Fruit fly (Drosophila melanogaster) whole organism, embryonic: ENCODE data around the gene BtbVII.
A peak's percentile ranks its signal among the peaks of the same experiment; 100 is the strongest.

Source experiments
- Ada2b ChIP-seq: fragments of 200-800 bp; sonication (Bioruptor generic); IDR thresholded peaks from 2 replicates; pipeline ENCODE4 v1.3.6; 2022; ENCODE audit warnings: missing biosample characterization, missing genetic modification characterization
- Awh ChIP-seq: fragments of 200-800 bp; sonication (Bioruptor generic); IDR thresholded peaks from 2 replicates; pipeline ENCODE4, ENCODE4 v1.3.6; 2022; ENCODE audit warnings: missing biosample characterization, missing genetic modification characterization
- Blimp-1 ChIP-seq: fragments of 200-800 bp; sonication (Bioruptor generic); optimal IDR thresholded peaks from 3 replicates; lab custom pipeline; 2018; ENCODE audit warnings: missing biosample characterization, missing genetic modification characterization, mild to moderate bottlenecking, moderate library complexity, missing genetic modification reagents
- CG10543 ChIP-seq: fragments of 200-800 bp; sonication (Bioruptor generic); optimal IDR thresholded peaks from 3 replicates; lab custom pipeline; 2017; ENCODE audit warnings: missing biosample characterization, mild to moderate bottlenecking, missing genetic modification characterization, moderate library complexity
- CG11093 ChIP-seq: fragments of 200-800 bp; sonication (Bioruptor generic); IDR thresholded peaks from 3 replicates; pipeline ENCODE4 v1.3.6; 2022; ENCODE audit warnings: missing biosample characterization, missing genetic modification characterization
- CG11560 ChIP-seq: fragments of 200-800 bp; sonication (Bioruptor generic); IDR thresholded peaks from 3 replicates; pipeline ENCODE4 v1.3.6; 2022; ENCODE audit warnings: missing biosample characterization, missing genetic modification characterization
- CG12744 ChIP-seq: fragments of 200-800 bp; sonication (Bioruptor generic); optimal IDR thresholded peaks from 2 replicates; lab custom pipeline; 2016; ENCODE audit warnings: missing biosample characterization, missing genetic modification characterization
- CG13296 ChIP-seq: fragments of 200-800 bp; sonication (Bioruptor generic); optimal IDR thresholded peaks from 3 replicates; lab custom pipeline; 2018; ENCODE audit warnings: missing biosample characterization, mild to moderate bottlenecking, missing genetic modification characterization
- CG13424 ChIP-seq: fragments of 200-800 bp; sonication (Bioruptor generic); optimal IDR thresholded peaks from 2 replicates; lab custom pipeline; 2019; ENCODE audit warnings: missing biosample characterization, mild to moderate bottlenecking, missing genetic modification characterization, moderate library complexity
- CG1603 ChIP-seq: fragments of 200-800 bp; sonication (Bioruptor generic); optimal IDR thresholded peaks from 2 replicates; lab custom pipeline; 2019; ENCODE audit warnings: missing biosample characterization, mild to moderate bottlenecking, missing genetic modification characterization, moderate library complexity
- CG2120 ChIP-seq: fragments of 200-800 bp; sonication (Bioruptor generic); optimal IDR thresholded peaks from 3 replicates; lab custom pipeline; 2016; ENCODE audit warnings: missing biosample characterization, missing genetic modification characterization
- CG31365 ChIP-seq: fragments of 200-800 bp; sonication (Bioruptor generic); optimal IDR thresholded peaks from 2 replicates; lab custom pipeline; 2018; ENCODE audit warnings: missing biosample characterization, mild to moderate bottlenecking, missing genetic modification characterization
- CG3847 ChIP-seq: fragments of 200-800 bp; sonication (Bioruptor generic); IDR thresholded peaks from 2 replicates; pipeline ENCODE4 v1.3.6; 2022; ENCODE audit warnings: missing biosample characterization, missing genetic modification characterization
- CG4820 ChIP-seq: fragments of 200-800 bp; sonication (Bioruptor generic); optimal IDR thresholded peaks from 3 replicates; lab custom pipeline; 2016; ENCODE audit warnings: missing biosample characterization, missing genetic modification characterization
- CG4854 ChIP-seq: fragments of 200-800 bp; sonication (Bioruptor generic); optimal IDR thresholded peaks from 2 replicates; lab custom pipeline; 2016; ENCODE audit warnings: missing biosample characterization, missing genetic modification characterization, inconsistent platforms
- CG6791 ChIP-seq: fragments of 200-800 bp; sonication (Bioruptor generic); IDR thresholded peaks from 3 replicates; pipeline ENCODE4 v1.3.6; 2022; ENCODE audit warnings: missing biosample characterization, missing genetic modification characterization; ENCODE audit not compliant: partially characterized antibody
- CG7271 ChIP-seq: fragments of 200-800 bp; sonication (Bioruptor generic); optimal IDR thresholded peaks from 2 replicates; lab custom pipeline; 2018; ENCODE audit warnings: missing biosample characterization, mild to moderate bottlenecking, missing genetic modification characterization, moderate library complexity
- CG8089 ChIP-seq: fragments of 200-800 bp; sonication (Bioruptor generic); optimal IDR thresholded peaks from 3 replicates; lab custom pipeline; 2016; ENCODE audit warnings: missing biosample characterization, missing genetic modification characterization
- CG8281 ChIP-seq: fragments of 200-800 bp; sonication (Bioruptor generic); optimal IDR thresholded peaks from 2 replicates; lab custom pipeline; 2018; ENCODE audit warnings: missing biosample characterization, mild to moderate bottlenecking, missing genetic modification characterization, moderate library complexity
- CG9817 ChIP-seq: fragments of 200-800 bp; sonication (Bioruptor generic); optimal IDR thresholded peaks from 2 replicates; lab custom pipeline; 2018; ENCODE audit warnings: missing biosample characterization, mild to moderate bottlenecking, missing genetic modification characterization, moderate library complexity
- Gug ChIP-seq: fragments of 200-800 bp; sonication (Bioruptor generic); IDR thresholded peaks from 4 replicates; pipeline ENCODE4 v1.3.6; 2022; ENCODE audit warnings: missing biosample characterization, missing genetic modification characterization
- HLH3B ChIP-seq: fragments of 200-800 bp; sonication (Bioruptor generic); IDR thresholded peaks from 2 replicates; pipeline ENCODE4 v1.3.6; 2022; ENCODE audit warnings: missing biosample characterization, missing genetic modification characterization
- Nf-YC ChIP-seq: fragments of 200-800 bp; optimal IDR thresholded peaks from 3 replicates; lab custom pipeline; 2019; ENCODE audit warnings: missing biosample characterization, mild to moderate bottlenecking, missing genetic modification characterization, moderate library complexity
- Poxn ChIP-seq: fragments of 200-800 bp; sonication (Bioruptor generic); IDR thresholded peaks from 2 replicates; pipeline ENCODE4 v1.3.6; 2022; ENCODE audit warnings: missing biosample characterization, missing genetic modification characterization
- Rx ChIP-seq: fragments of 200-800 bp; sonication (Bioruptor generic); IDR thresholded peaks from 2 replicates; pipeline ENCODE4 v1.3.6; 2022; ENCODE audit warnings: missing biosample characterization, missing genetic modification characterization
- Sin3A ChIP-seq: fragments of >200 bp; optimal IDR thresholded peaks from 2 replicates; lab custom pipeline; 2018
- ac ChIP-seq: fragments of 200-800 bp; sonication (Bioruptor generic); optimal IDR thresholded peaks from 3 replicates; lab custom pipeline; 2017; ENCODE audit warnings: missing biosample characterization, mild to moderate bottlenecking, missing genetic modification characterization
- ap ChIP-seq: fragments of 200-800 bp; sonication (Bioruptor generic); IDR thresholded peaks from 2 replicates; pipeline ENCODE4 v1.3.6; 2022; ENCODE audit warnings: missing biosample characterization, missing genetic modification characterization
- br ChIP-seq: fragments of >200 bp; optimal IDR thresholded peaks from 2 replicates; lab custom pipeline; 2017
- cad ChIP-seq: fragments of >200 bp; optimal IDR thresholded peaks from 2 replicates; lab custom pipeline; 2017; ENCODE audit warnings: missing biosample characterization, missing genetic modification characterization
- gsb-n ChIP-seq: fragments of 200-800 bp; sonication (Bioruptor generic); optimal IDR thresholded peaks from 3 replicates; lab custom pipeline; 2018; ENCODE audit warnings: missing biosample characterization, mild to moderate bottlenecking, missing genetic modification characterization
- gt ChIP-seq: fragments of 200-800 bp; sonication (Bioruptor generic); IDR thresholded peaks from 2 replicates; pipeline ENCODE4 v1.3.6; 2022; ENCODE audit warnings: missing biosample characterization, missing genetic modification characterization
- hbn ChIP-seq: fragments of 200-800 bp; sonication (Bioruptor generic); IDR thresholded peaks from 2 replicates; pipeline ENCODE4 v1.3.6; 2022; ENCODE audit warnings: missing biosample characterization, missing genetic modification characterization; ENCODE audit not compliant: partially characterized antibody
- ind ChIP-seq: fragments of 200-800 bp; sonication (Bioruptor generic); optimal IDR thresholded peaks from 3 replicates; lab custom pipeline; 2016; ENCODE audit warnings: missing biosample characterization, missing genetic modification characterization
- insv ChIP-seq, 2 experiments: fragments of 200-800 bp; sonication (Bioruptor generic); optimal IDR thresholded peaks; 3 replicates each; lab custom pipeline; 2016 to 2018; ENCODE audit warnings: missing biosample characterization in 2 of 2, missing genetic modification characterization in 2 of 2
- jumu ChIP-seq: fragments of 200-800 bp; sonication (Bioruptor generic); optimal IDR thresholded peaks from 3 replicates; lab custom pipeline; 2016; ENCODE audit warnings: missing biosample characterization, missing genetic modification characterization
- oc ChIP-seq: fragments of 200-800 bp; sonication (Bioruptor generic); optimal IDR thresholded peaks from 2 replicates; lab custom pipeline; 2018; ENCODE audit warnings: missing biosample characterization, mild to moderate bottlenecking, missing genetic modification characterization, moderate library complexity
- org-1 ChIP-seq: fragments of 200-800 bp; sonication (Bioruptor generic); optimal IDR thresholded peaks from 2 replicates; lab custom pipeline; 2017; ENCODE audit warnings: missing biosample characterization, missing genetic modification characterization
- p53 ChIP-seq: fragments of 200-800 bp; sonication (Bioruptor generic); optimal IDR thresholded peaks from 2 replicates; lab custom pipeline; 2016; ENCODE audit warnings: missing biosample characterization, missing genetic modification characterization
- pan ChIP-seq, 4 experiments: fragments of >200 bp in 3 of 4; fragments of 200-800 bp in 1 of 4; sonication (Bioruptor generic) in 1 of 4; optimal IDR thresholded peaks in 3 of 4; IDR thresholded peaks in 1 of 4; 2 replicates each; pipeline versions ENCODE4 v1.3.6 to Lab custom; 2017 to 2022; ENCODE audit warnings: missing biosample characterization in 2 of 4, missing genetic modification characterization in 2 of 4, mixed read lengths in 1 of 4
- prd ChIP-seq, 3 experiments: fragments of >200 bp in 2 of 3; fragments of 200-800 bp in 1 of 3; sonication (Bioruptor generic) in 1 of 3; optimal IDR thresholded peaks in 2 of 3; IDR thresholded peaks in 1 of 3; 2 replicates in 2 of 3; 3 replicates in 1 of 3; pipeline versions ENCODE4 v1.3.6 to Lab custom; 2017 to 2022; ENCODE audit warnings: missing biosample characterization in 1 of 3, missing genetic modification characterization in 1 of 3
- psq ChIP-seq: fragments of 200-800 bp; sonication (Bioruptor generic); optimal IDR thresholded peaks from 2 replicates; lab custom pipeline; 2017; ENCODE audit warnings: missing biosample characterization, missing genetic modification characterization
- sens-2 ChIP-seq: fragments of 200-800 bp; sonication (Bioruptor generic); IDR thresholded peaks from 2 replicates; pipeline ENCODE4 v1.3.6; 2022; ENCODE audit warnings: missing biosample characterization, missing genetic modification characterization
- sob ChIP-seq: fragments of 200-800 bp; sonication (Bioruptor generic); IDR thresholded peaks from 2 replicates; pipeline ENCODE4 v1.3.6; 2022; ENCODE audit warnings: missing biosample characterization, missing genetic modification characterization
- stc ChIP-seq: fragments of 200-800 bp; sonication (Bioruptor generic); IDR thresholded peaks from 2 replicates; pipeline ENCODE4 v1.3.6; 2022; ENCODE audit warnings: missing biosample characterization, missing genetic modification characterization
- tin ChIP-seq: fragments of 200-800 bp; sonication (Bioruptor generic); optimal IDR thresholded peaks from 3 replicates; lab custom pipeline; 2016; ENCODE audit warnings: missing biosample characterization, missing genetic modification characterization
- trem ChIP-seq: fragments of 200-800 bp; optimal IDR thresholded peaks from 3 replicates; lab custom pipeline; 2019; ENCODE audit warnings: missing biosample characterization, mild to moderate bottlenecking, missing genetic modification characterization, moderate library complexity
- twi ChIP-seq: fragments of 200-800 bp; optimal IDR thresholded peaks from 2 replicates; lab custom pipeline; 2019; ENCODE audit warnings: missing biosample characterization, mild to moderate bottlenecking, missing genetic modification characterization, moderate library complexity
- vfl ChIP-seq: fragments of 200-800 bp; sonication (Bioruptor generic); optimal IDR thresholded peaks from 2 replicates; lab custom pipeline; 2016; ENCODE audit warnings: missing biosample characterization, missing genetic modification characterization
- wor ChIP-seq: fragments of 200-800 bp; sonication (Bioruptor generic); IDR thresholded peaks from 2 replicates; pipeline ENCODE4 v1.3.6; 2022; ENCODE audit warnings: missing biosample characterization, missing genetic modification characterization
- zen ChIP-seq: fragments of 200-800 bp; sonication (Bioruptor generic); optimal IDR thresholded peaks from 3 replicates; lab custom pipeline; 2018; ENCODE audit warnings: missing biosample characterization, mild to moderate bottlenecking, missing genetic modification characterization, moderate library complexity

BtbVII gene

dm6 chr3L:3179474-3179873 is 31.0 kb downstream of the BtbVII start (continued):
- TF ChIP-seq Nf-YC (tag; lab: Kevin White, UChicago): no peak
- TF ChIP-seq CG7271 (tag; lab: Kevin White, UChicago): peak; percentile 55
- peak; percentile 83 for TF ChIP-seq org-1 (GFP tag; lab: Kevin White, UChicago)
- TF ChIP-seq Rx (GFP tag; lab: Robert Waterston, UW): peak; percentile 70
- no peak for TF ChIP-seq CG6791
- TF ChIP-seq wor (GFP tag; lab: Robert Waterston, UW): peak; percentile 58
- peak; percentile 68 for TF ChIP-seq Poxn
- TF ChIP-seq hbn (GFP tag; lab: Robert Waterston, UW): no peak
- TF ChIP-seq jumu (GFP tag; lab: Kevin White, UChicago): peak; percentile 74
- peak; percentile 80 for TF ChIP-seq vfl
- TF ChIP-seq Gug: peak; percentile 87
- no peak for TF ChIP-seq br
- peak; percentile 86 for TF ChIP-seq Awh
- peak; percentile 72 for TF ChIP-seq CG31365 (tag; lab: Kevin White, UChicago)
- TF ChIP-seq CG2120 (GFP tag; lab: Kevin White, UChicago): peak; percentile 87
- TF ChIP-seq psq (GFP tag; lab: Kevin White, UChicago): peak; percentile 43
- TF ChIP-seq trem (tag; lab: Kevin White, UChicago): peak; percentile 87
- TF ChIP-seq stc (GFP tag; lab: Robert Waterston, UW): peak; percentile 85
- TF ChIP-seq CG11093 (GFP tag; lab: Robert Waterston, UW): peak; percentile 86
- TF ChIP-seq CG13424 (tag; lab: Kevin White, UChicago): peak; percentile 81
- TF ChIP-seq CG8281 (tag; lab: Kevin White, UChicago): peak; percentile 73
- TF ChIP-seq CG11560 (tag; lab: Robert Waterston, UW): peak; percentile 70; the same call in 2 of the 3 replicates
- TF ChIP-seq prd (optimal IDR thresholded peaks at IDR 0.05; lab: Kevin White, UChicago): no peak
- peak; percentile 94 for TF ChIP-seq prd (GFP tag; IDR thresholded peaks at IDR 0.05; lab: Robert Waterston, UW)
- peak; percentile 83 for TF ChIP-seq gsb-n (tag; lab: Kevin White, UChicago)
- TF ChIP-seq twi: no peak
- peak; percentile 86 for TF ChIP-seq tin (GFP tag; lab: Kevin White, UChicago)
- TF ChIP-seq p53 (GFP tag; lab: Kevin White, UChicago): no peak
- TF ChIP-seq ind (GFP tag; lab: Kevin White, UChicago): peak; percentile 85
- TF ChIP-seq pan (optimal IDR thresholded peaks at IDR 0.05; lab: Kevin White, UChicago): no peak
- TF ChIP-seq pan (GFP tag; optimal IDR thresholded peaks at IDR 0.05 in 1 of 2, IDR thresholded peaks at IDR 0.05 in 1 of 2): peak in 1 of 2 experiments; percentile 92
- peak; percentile 70 for TF ChIP-seq CG3847
- peak; percentile 87 for TF ChIP-seq CG4820 (GFP tag; lab: Kevin White, UChicago)
- peak; percentile 90 for TF ChIP-seq CG1603 (tag; lab: Kevin White, UChicago)
- peak; percentile 80 for TF ChIP-seq CG12744 (GFP tag; lab: Kevin White, UChicago)
- TF ChIP-seq ap (GFP tag; lab: Robert Waterston, UW): peak; percentile 61
- TF ChIP-seq CG10543 (GFP tag; lab: Kevin White, UChicago): peak; percentile 26
- peak; percentile 89 for TF ChIP-seq sob (GFP tag; lab: Robert Waterston, UW)
- peak; percentile 68 for TF ChIP-seq zen (tag; lab: Kevin White, UChicago)
- peak; percentile 85 for TF ChIP-seq CG4854 (GFP tag; lab: Kevin White, UChicago)
- peak; percentile 91 for TF ChIP-seq CG13296 (GFP tag; lab: Kevin White, UChicago)
- TF ChIP-seq cad: no peak
- no peak for TF ChIP-seq Sin3A (lab: Kevin White, UChicago)
- peak; percentile 53; the same call in 1 of the 2 replicates for TF ChIP-seq sens-2
- TF ChIP-seq CG8089 (GFP tag; lab: Kevin White, UChicago): peak; percentile 61
- peak; percentile 26 for TF ChIP-seq ac (GFP tag; lab: Kevin White, UChicago)
- no peak for TF ChIP-seq insv (GFP tag; optimal IDR thresholded peaks at IDR 0.05; lab: Kevin White, UChicago)
- peak; percentile 88 for TF ChIP-seq Blimp-1 (GFP tag; lab: Kevin White, UChicago)
- no peak for TF ChIP-seq oc (tag; lab: Kevin White, UChicago)
- TF ChIP-seq CG9817 (tag; lab: Kevin White, UChicago): peak; percentile 76
- peak; percentile 86 for TF ChIP-seq HLH3B
- TF ChIP-seq Ada2b (GFP tag; lab: Robert Waterston, UW): peak; percentile 94
- 0 out of 2 replicates have a peak, but pooled peaks have one; percentile 38 for TF ChIP-seq gt
